Worm (Caenorhabditis elegans): ENCODE results near the gene R07A4.3.

ce11 chrX:10704329-10704728, 49.2 kb upstream of the R07A4.3 start:
- TF ChIP-seq unc-55 (GFP tag; optimal IDR thresholded peaks at IDR 0.05) (no peak), npax-4 (tag; optimal IDR thresholded peaks at IDR 0.05) (no peak), pqm-1 (tag; optimal IDR thresholded peaks at IDR 0.05) (no peak), unc-42 (tag; optimal IDR thresholded peaks at IDR 0.05) (no peak), dmd-4 (tag; optimal IDR thresholded peaks at IDR 0.05; ENCODE audit: borderline replicate concordance) (no peak), hlh-30 (tag; optimal IDR thresholded peaks at IDR 0.05; ENCODE audit: insufficient read depth) (no peak), ama-1 (optimal IDR thresholded peaks at IDR 0.05) (no peak)
